Fruit fly (Drosophila melanogaster): ENCODE data around the gene thoc7.

DNA sequence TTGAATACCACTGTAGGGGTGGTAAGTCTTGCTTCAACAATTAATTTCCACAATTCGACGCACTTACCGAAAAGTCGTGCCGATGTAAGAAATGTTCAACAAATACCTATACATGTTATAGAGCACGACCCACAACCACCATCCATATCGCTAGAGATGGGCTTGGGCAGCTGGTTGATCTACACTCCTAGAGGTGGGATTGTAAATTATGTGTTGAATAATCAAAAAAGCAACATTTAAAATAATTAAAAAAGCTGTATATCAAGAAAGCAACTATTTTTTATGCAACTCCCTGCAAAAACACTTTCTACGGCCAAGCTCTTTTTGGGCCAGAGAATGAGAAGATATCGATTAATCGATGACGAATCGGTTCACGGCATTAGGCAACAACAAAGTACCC lies 28.2 kb downstream of the thoc7 start, which contains the start of the genes CG34140, Mkp and Mtch:
- TF ChIP-seq CG8478 (optimal IDR thresholded peaks at IDR 0.05): no peak
- TF ChIP-seq psq (optimal IDR thresholded peaks at IDR 0.05): no peak
- TF ChIP-seq usp (GFP tag; optimal IDR thresholded peaks at IDR 0.05): no peak
- no peak for TF ChIP-seq pan (optimal IDR thresholded peaks at IDR 0.05)
- no peak for TF ChIP-seq Dll (optimal IDR thresholded peaks at IDR 0.05)

Data from whole organism.